Fruit fly (Drosophila melanogaster) whole organism: Measurements from ENCODE around the gene CG2680.

Experiments used
- CG8478 ChIP-seq: fragments of >200 bp; optimal IDR thresholded peaks from 2 replicates; lab custom pipeline; 2018; ENCODE audit warnings: inconsistent platforms
- EcR ChIP-seq, 2 experiments: fragments of >200 bp; optimal IDR thresholded peaks; 2 replicates each; lab custom pipeline; 2017; ENCODE audit warnings: missing biosample characterization in 2 of 2, missing genetic modification characterization in 2 of 2, missing genetic modification reagents in 2 of 2
- psq ChIP-seq: fragments of >200 bp; optimal IDR thresholded peaks from 2 replicates; lab custom pipeline; 2017

DNA sequence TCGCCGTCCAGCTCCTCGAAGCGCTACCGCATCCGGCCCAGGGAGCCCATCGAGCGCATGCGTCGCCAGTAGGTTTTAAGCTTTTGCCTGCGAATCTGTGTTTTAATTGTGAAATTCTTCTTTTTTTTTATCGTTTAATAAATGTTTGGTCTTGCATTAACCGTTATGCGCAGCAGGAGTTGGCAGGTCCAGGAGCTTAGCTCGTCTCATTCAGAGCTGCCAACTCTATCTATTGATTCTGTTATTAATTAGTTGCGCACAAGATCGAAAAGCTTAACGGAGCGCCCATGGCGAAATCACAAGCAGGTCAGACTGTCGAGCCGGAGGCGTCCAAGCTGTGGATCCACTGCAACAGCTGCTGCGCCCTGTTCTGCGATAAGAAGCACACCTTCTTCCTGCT lies 19.2 kb upstream of the CG2680 start, which contains the start of gene vilya:
- no peak for TF ChIP-seq psq
- TF ChIP-seq EcR (GFP tag; optimal IDR thresholded peaks at IDR 0.05; lab: Kevin White, UChicago): no peak
- no peak for TF ChIP-seq CG8478 (lab: Kevin White, UChicago)
